ENCODE assay signal across 1 fruit fly cellular context in genomic region chrX:7204678-7205077, dm6.
TF ChIP-seq lines count a peak whose summit lies in the region.

No protein-coding gene starts in this region.

TF ChIP-seq in whole organism, embryonic, 481 proteins besides CTCF, POLR2A, EP300 and RAD21 (continued from another document):
- TF ChIP-seq Scr (GFP tag; IDR thresholded peaks at IDR 0.05; lab: Robert Waterston, UW; ENCODE audit: partially characterized antibody) (no peak), twi (tag; optimal IDR thresholded peaks at IDR 0.05; lab: Kevin White, UChicago) (no peak), CG32772 (GFP tag; IDR thresholded peaks at IDR 0.05; lab: Robert Waterston, UW) (no peak), Mrtf (GFP tag; IDR thresholded peaks at IDR 0.05; lab: Robert Waterston, UW) (no peak), CG15073 (GFP tag; optimal IDR thresholded peaks at IDR 0.05; lab: Kevin White, UChicago) (no peak), onecut (GFP tag; IDR thresholded peaks at IDR 0.05; lab: Robert Waterston, UW) (no peak), Kr (GFP tag; optimal IDR thresholded peaks at IDR 0.05; lab: Kevin White, UChicago) (no peak), CG2202 (tag; optimal IDR thresholded peaks at IDR 0.05; lab: Kevin White, UChicago) (no peak), odd (GFP tag; optimal IDR thresholded peaks at IDR 0.05; lab: Kevin White, UChicago) (no peak), CG34224 (GFP tag; IDR thresholded peaks at IDR 0.05; lab: Robert Waterston, UW; ENCODE audit: partially characterized antibody) (no peak), Hand (GFP tag; optimal IDR thresholded peaks at IDR 0.05; lab: Kevin White, UChicago) (no peak), CG9932 (GFP tag; IDR thresholded peaks at IDR 0.05; lab: Robert Waterston, UW) (no peak), croc (GFP tag; conservative IDR thresholded peaks at IDR 0.05; lab: Robert Waterston, UW) (no peak), cg (GFP tag; optimal IDR thresholded peaks at IDR 0.05; lab: Kevin White, UChicago) (peak; percentile 42), al (GFP tag; IDR thresholded peaks at IDR 0.05; lab: Robert Waterston, UW) (no peak), Dbx (GFP tag; IDR thresholded peaks at IDR 0.05; lab: Robert Waterston, UW) (no peak), Gsc (GFP tag; IDR thresholded peaks at IDR 0.05; lab: Robert Waterston, UW) (no peak), kay (GFP tag; optimal IDR thresholded peaks at IDR 0.05; lab: Kevin White, UChicago) (no peak), vfl (GFP tag; optimal IDR thresholded peaks at IDR 0.05; lab: Kevin White, UChicago) (no peak), wor (GFP tag; IDR thresholded peaks at IDR 0.05; lab: Robert Waterston, UW) (no peak), so (GFP tag; IDR thresholded peaks at IDR 0.05; lab: Robert Waterston, UW) (no peak), H15 (GFP tag; IDR thresholded peaks at IDR 0.05; lab: Robert Waterston, UW) (no peak), Nf-YB (GFP tag; optimal IDR thresholded peaks at IDR 0.05; lab: Kevin White, UChicago) (peak; percentile 96), Hr51 (GFP tag; optimal IDR thresholded peaks at IDR 0.05; lab: Kevin White, UChicago) (no peak), CG13894 (tag; optimal IDR thresholded peaks at IDR 0.05; lab: Kevin White, UChicago) (no peak), CG4328 (GFP tag; optimal IDR thresholded peaks at IDR 0.05; lab: Kevin White, UChicago) (no peak), ind (GFP tag; optimal IDR thresholded peaks at IDR 0.05; lab: Kevin White, UChicago) (no peak), MESR4 (GFP tag; optimal IDR thresholded peaks at IDR 0.05; lab: Kevin White, UChicago) (no peak), CG33557 (GFP tag; optimal IDR thresholded peaks at IDR 0.05; lab: Kevin White, UChicago) (no peak), Jarid2 (GFP tag; optimal IDR thresholded peaks at IDR 0.05; lab: Kevin White, UChicago) (peak; percentile 38), grn (GFP tag; optimal IDR thresholded peaks at IDR 0.05; lab: Kevin White, UChicago) (peak; percentile 29), HLH54F (GFP tag; optimal IDR thresholded peaks at IDR 0.05; lab: Kevin White, UChicago) (no peak), HmgZ (tag; optimal IDR thresholded peaks at IDR 0.05; lab: Kevin White, UChicago) (peak; percentile 18), CG11093 (GFP tag; IDR thresholded peaks at IDR 0.05; lab: Robert Waterston, UW) (no peak), CG17186 (GFP tag; optimal IDR thresholded peaks at IDR 0.05; lab: Kevin White, UChicago) (no peak), cwo (GFP tag; optimal IDR thresholded peaks at IDR 0.05; lab: Kevin White, UChicago) (no peak), dimm (GFP tag; IDR thresholded peaks at IDR 0.05; lab: Robert Waterston, UW) (no peak), CG13424 (tag; optimal IDR thresholded peaks at IDR 0.05; lab: Kevin White, UChicago) (no peak), GATAe (GFP tag; conservative IDR thresholded peaks at IDR 0.05; lab: Robert Waterston, UW) (peak; percentile 49), slp2 (GFP tag; optimal IDR thresholded peaks at IDR 0.05; lab: Kevin White, UChicago) (no peak), CG9817 (tag; optimal IDR thresholded peaks at IDR 0.05; lab: Kevin White, UChicago) (no peak), CG12744 (GFP tag; optimal IDR thresholded peaks at IDR 0.05; lab: Kevin White, UChicago) (no peak), Nf-YC (tag; optimal IDR thresholded peaks at IDR 0.05; lab: Kevin White, UChicago) (peak; percentile 97), CG10321 (GFP tag; IDR thresholded peaks at IDR 0.05; lab: Robert Waterston, UW) (peak; percentile 83), run (tag; optimal IDR thresholded peaks at IDR 0.05; lab: Kevin White, UChicago) (no peak), Fer1 (GFP tag; optimal IDR thresholded peaks at IDR 0.05; lab: Kevin White, UChicago) (no peak), Adf1 (GFP tag; IDR thresholded peaks at IDR 0.05; lab: Robert Waterston, UW) (peak; percentile 57), ham (GFP tag; IDR thresholded peaks at IDR 0.05; lab: Robert Waterston, UW) (no peak), cato (GFP tag; optimal IDR thresholded peaks at IDR 0.05; lab: Kevin White, UChicago; ENCODE audit: borderline replicate concordance) (no peak), Atf3 (GFP tag; optimal IDR thresholded peaks at IDR 0.05; lab: Kevin White, UChicago) (no peak), CG12155 (GFP tag; optimal IDR thresholded peaks at IDR 0.05; lab: Kevin White, UChicago) (no peak), CG30020 (tag; optimal IDR thresholded peaks at IDR 0.05; lab: Kevin White, UChicago) (no peak), dmrt11E (tag; optimal IDR thresholded peaks at IDR 0.05; lab: Kevin White, UChicago) (no peak), Aef1 (GFP tag; IDR thresholded peaks at IDR 0.05; lab: Robert Waterston, UW) (peak; percentile 64), sug (tag; optimal IDR thresholded peaks at IDR 0.05; lab: Kevin White, UChicago) (no peak), CG3726 (GFP tag; IDR thresholded peaks at IDR 0.05; lab: Robert Waterston, UW) (no peak), CG4854 (GFP tag; optimal IDR thresholded peaks at IDR 0.05; lab: Kevin White, UChicago) (no peak), chif (GFP tag; optimal IDR thresholded peaks at IDR 0.05; lab: Kevin White, UChicago) (no peak), Awh (GFP tag; IDR thresholded peaks at IDR 0.05; lab: Robert Waterston, UW) (no peak), Med (GFP tag; lab: Kevin White, UChicago) (peak; percentile 66), CoRest (tag; optimal IDR thresholded peaks at IDR 0.05; lab: Kevin White, UChicago) (peak; percentile 15), bsh (GFP tag; optimal IDR thresholded peaks at IDR 0.05; lab: Kevin White, UChicago) (no peak), tio (GFP tag; optimal IDR thresholded peaks at IDR 0.05; lab: Kevin White, UChicago) (no peak), Doc2 (GFP tag; IDR thresholded peaks at IDR 0.05; lab: Robert Waterston, UW) (no peak), ap (GFP tag; IDR thresholded peaks at IDR 0.05; lab: Robert Waterston, UW) (no peak), CG3065 (GFP tag; optimal IDR thresholded peaks at IDR 0.05; lab: Kevin White, UChicago) (no peak), Oaz (GFP tag; IDR thresholded peaks at IDR 0.05; lab: Robert Waterston, UW) (no peak), CG13775 (GFP tag; optimal IDR thresholded peaks at IDR 0.05; lab: Kevin White, UChicago) (no peak), pb (GFP tag; optimal IDR thresholded peaks at IDR 0.05; lab: Kevin White, UChicago) (no peak)
